Fruit fly (Drosophila melanogaster): ENCODE results near the gene Sod1.
A peak's percentile ranks its signal among the peaks of the same experiment; 100 is the strongest.

Gene Sod1

DNA sequence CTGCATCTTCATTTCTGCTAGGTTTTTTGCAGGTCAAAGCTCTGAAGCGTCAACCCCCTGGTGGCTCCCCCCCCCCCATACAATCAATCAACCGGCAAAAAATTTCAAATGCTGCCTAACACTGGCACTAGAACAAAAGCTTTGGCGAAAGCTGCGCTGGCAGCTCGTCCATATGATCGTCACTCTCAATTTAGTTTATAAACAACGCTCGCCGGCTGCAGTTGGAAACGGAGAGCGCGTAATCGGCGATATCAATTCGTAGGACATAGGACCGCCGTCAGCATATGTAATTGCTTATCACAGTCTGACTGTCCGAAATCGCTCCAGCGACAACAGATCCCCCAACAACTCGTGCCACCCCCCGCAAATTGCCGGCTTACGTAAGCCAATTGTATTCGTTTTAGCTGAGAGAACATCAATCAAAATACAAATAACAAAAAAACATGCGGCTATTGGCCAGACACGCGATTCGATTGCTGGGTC is 43.1 kb downstream of the Sod1 start, which contains the start of gene Mocs1 (continued):
- TF ChIP-seq Six4 (GFP tag; optimal IDR thresholded peaks at IDR 0.05) (no peak), danr (GFP tag; IDR thresholded peaks at IDR 0.05) (no peak), al (GFP tag; IDR thresholded peaks at IDR 0.05) (no peak), CG2120 (GFP tag; optimal IDR thresholded peaks at IDR 0.05) (no peak), ERR (GFP tag; optimal IDR thresholded peaks at IDR 0.05) (no peak), cwo (GFP tag; optimal IDR thresholded peaks at IDR 0.05) (peak; percentile 40), Neu2 (GFP tag; optimal IDR thresholded peaks at IDR 0.05; ENCODE audit: borderline replicate concordance) (no peak), pho (GFP tag; optimal IDR thresholded peaks at IDR 0.05) (no peak), Vsx1 (GFP tag; optimal IDR thresholded peaks at IDR 0.05) (no peak), pum (GFP tag; optimal IDR thresholded peaks at IDR 0.05) (no peak), dmrt99B (tag; optimal IDR thresholded peaks at IDR 0.05) (no peak), CG11696 (GFP tag; IDR thresholded peaks at IDR 0.05) (no peak), Meics (GFP tag; optimal IDR thresholded peaks at IDR 0.05) (no peak), CG6854 (GFP tag; optimal IDR thresholded peaks at IDR 0.05) (no peak), tgo (GFP tag; IDR thresholded peaks at IDR 0.05) (no peak; the same call in 2 of the 3 replicates), stwl (tag; optimal IDR thresholded peaks at IDR 0.05) (no peak), Hr3 (GFP tag; optimal IDR thresholded peaks at IDR 0.05) (no peak), run (tag; optimal IDR thresholded peaks at IDR 0.05) (no peak), CG15601 (tag; optimal IDR thresholded peaks at IDR 0.05) (no peak), NK7.1 (GFP tag; optimal IDR thresholded peaks at IDR 0.05) (no peak), BtbVII (GFP tag; optimal IDR thresholded peaks at IDR 0.05) (no peak), Awh (GFP tag; IDR thresholded peaks at IDR 0.05) (no peak), sisA (GFP tag; IDR thresholded peaks at IDR 0.05) (no peak), Hey (tag; optimal IDR thresholded peaks at IDR 0.05) (no peak), CG7271 (tag; optimal IDR thresholded peaks at IDR 0.05) (no peak), CG10431 (GFP tag; optimal IDR thresholded peaks at IDR 0.05) (no peak), CG9437 (GFP tag; optimal IDR thresholded peaks at IDR 0.05) (peak; percentile 1), kah (GFP tag; optimal IDR thresholded peaks at IDR 0.05) (no peak), insv (GFP tag; optimal IDR thresholded peaks at IDR 0.05) (no peak), Dip3 (GFP tag; optimal IDR thresholded peaks at IDR 0.05) (no peak), CG2129 (GFP tag; IDR thresholded peaks at IDR 0.05; ENCODE audit: partially characterized antibody) (no peak), CG12769 (tag; optimal IDR thresholded peaks at IDR 0.05) (peak; percentile 38), crc (GFP tag; optimal IDR thresholded peaks at IDR 0.05) (no peak), CG6175 (GFP tag; IDR thresholded peaks at IDR 0.05) (0 out of 3 replicates have a peak, but pooled peaks have one; percentile 39), knrl (GFP tag; IDR thresholded peaks at IDR 0.05; ENCODE audit: partially characterized antibody) (no peak), NC2α (GFP tag; optimal IDR thresholded peaks at IDR 0.05) (no peak), MTF-1 (GFP tag; optimal IDR thresholded peaks at IDR 0.05; ENCODE audit: borderline replicate concordance) (no peak), CG5953 (GFP tag; IDR thresholded peaks at IDR 0.05) (no peak), CG8944 (GFP tag; optimal IDR thresholded peaks at IDR 0.05) (no peak), Fer2 (tag; optimal IDR thresholded peaks at IDR 0.05) (no peak), CG4282 (GFP tag; optimal IDR thresholded peaks at IDR 0.05) (no peak), inv (GFP tag; IDR thresholded peaks at IDR 0.05; ENCODE audit: partially characterized antibody) (no peak), Eip74EF (GFP tag; optimal IDR thresholded peaks at IDR 0.05) (no peak), NFAT (GFP tag; IDR thresholded peaks at IDR 0.05) (peak; percentile 23; the same call in 1 of the 2 replicates), CG12391 (tag; optimal IDR thresholded peaks at IDR 0.05) (no peak), CG16813 (GFP tag; IDR thresholded peaks at IDR 0.05; ENCODE audit: partially characterized antibody) (no peak), pnt (GFP tag; optimal IDR thresholded peaks at IDR 0.05) (no peak), CG1792 (GFP tag; optimal IDR thresholded peaks at IDR 0.05) (no peak), CG3995 (GFP tag; optimal IDR thresholded peaks at IDR 0.05) (no peak), CG11247 (GFP tag; IDR thresholded peaks at IDR 0.05) (no peak), CHES-1-like (GFP tag; optimal IDR thresholded peaks at IDR 0.05) (peak; percentile 15)

Measured in whole organism, embryonic.